Worm (Caenorhabditis elegans) whole organism, L3 larva: ENCODE data around the gene mrpl-42.

ENCODE experiments used
- egl-5 ChIP-seq: fragments of 150-350 bp; optimal IDR thresholded peaks from 2 replicates; lab custom pipeline; 2017; ENCODE audit warnings: missing biosample characterization, missing genetic modification reagents, missing genetic modification characterization, inconsistent platforms
- elt-1 ChIP-seq: fragments of 150-350 bp; optimal IDR thresholded peaks from 2 replicates; lab custom pipeline; 2014; ENCODE audit warnings: missing biosample characterization, missing genetic modification characterization
- lin-15B ChIP-seq: fragments of 150-350 bp; optimal IDR thresholded peaks from 2 replicates; lab custom pipeline; 2014; ENCODE audit warnings: missing biosample characterization, missing genetic modification characterization
- lin-39 ChIP-seq: fragments of 150-350 bp; optimal IDR thresholded peaks from 2 replicates; lab custom pipeline; 2018; ENCODE audit warnings: missing biosample characterization, missing genetic modification reagents, missing genetic modification characterization
- lsy-12 ChIP-seq: sonication (generic microtip); optimal IDR thresholded peaks from 2 replicates; lab custom pipeline; 2016; ENCODE audit warnings: mild to moderate bottlenecking, missing genetic modification characterization, missing compliant biosample characterization
- nhr-28 ChIP-seq: fragments of 150-350 bp; optimal IDR thresholded peaks from 2 replicates; lab custom pipeline; 2014; ENCODE audit warnings: missing biosample characterization, missing genetic modification characterization
- tbx-2 ChIP-seq: sonication (generic microtip); optimal IDR thresholded peaks from 2 replicates; lab custom pipeline; 2016; ENCODE audit warnings: mild to moderate bottlenecking, missing genetic modification characterization, missing compliant biosample characterization
- ztf-11 ChIP-seq: fragments of 150-350 bp; optimal IDR thresholded peaks from 2 replicates; lab custom pipeline; 2014; ENCODE audit warnings: missing biosample characterization, missing genetic modification characterization
- ztf-4 ChIP-seq: fragments of 150-350 bp; optimal IDR thresholded peaks from 2 replicates; lab custom pipeline; 2014; ENCODE audit warnings: missing biosample characterization, missing genetic modification characterization

- no peak for TF ChIP-seq ztf-4 (tag; lab: Kevin White, UChicago)
- no peak for TF ChIP-seq lin-15B (tag; lab: Kevin White, UChicago)
- TF ChIP-seq lin-39 (tag; lab: Kevin White, UChicago) = no peak
- TF ChIP-seq lsy-12 = no peak
- TF ChIP-seq nhr-28 (tag; lab: Kevin White, UChicago) = no peak
- no peak for TF ChIP-seq ztf-11 (tag; lab: Kevin White, UChicago)
- TF ChIP-seq egl-5 (tag; lab: Kevin White, UChicago) = no peak
- TF ChIP-seq elt-1 (tag; lab: Kevin White, UChicago) = no peak
- no peak for TF ChIP-seq tbx-2 (tag; lab: Kevin White, UChicago)
Measured at ce11 chrIV:9045252-9045651, 49.0 kb downstream of the mrpl-42 start, which contains the start of gene Y73F4A.1.
